Fruit fly (Drosophila melanogaster) whole organism, prepupa: Measurements from ENCODE around the gene CG18649.

Source experiments
- Blimp-1 ChIP-seq: fragments of 200-800 bp; sonication (Bioruptor generic); optimal IDR thresholded peaks from 3 replicates; lab custom pipeline; 2017; ENCODE audit warnings: missing biosample characterization, missing genetic modification characterization, mild to moderate bottlenecking, moderate library complexity, missing genetic modification reagents
- CG10631 ChIP-seq: fragments of 200-800 bp; sonication (Bioruptor generic); optimal IDR thresholded peaks from 2 replicates; lab custom pipeline; 2016; ENCODE audit warnings: missing biosample characterization, missing genetic modification characterization
- CG10669 ChIP-seq: fragments of 200-800 bp; sonication (Bioruptor generic); optimal IDR thresholded peaks from 3 replicates; lab custom pipeline; 2018; ENCODE audit warnings: missing biosample characterization, mild to moderate bottlenecking, missing genetic modification characterization, moderate library complexity
- CG11762 ChIP-seq: fragments of 200-800 bp; sonication (Bioruptor generic); optimal IDR thresholded peaks from 3 replicates; lab custom pipeline; 2016; ENCODE audit warnings: missing biosample characterization, missing genetic modification characterization; ENCODE audit not compliant: insufficient read depth
- CG15336 ChIP-seq: fragments of 200-800 bp; sonication (Bioruptor generic); IDR thresholded peaks from 2 replicates; pipeline ENCODE4 v1.3.6; 2022; ENCODE audit warnings: missing biosample characterization, missing genetic modification characterization
- CG1621 ChIP-seq: fragments of 200-800 bp; sonication (Bioruptor generic); optimal IDR thresholded peaks from 3 replicates; lab custom pipeline; 2018; ENCODE audit warnings: missing biosample characterization, mild to moderate bottlenecking, missing genetic modification characterization
- CG3032 ChIP-seq: fragments of 200-800 bp; optimal IDR thresholded peaks from 2 replicates; lab custom pipeline; 2019; ENCODE audit warnings: missing biosample characterization, mild to moderate bottlenecking, missing genetic modification characterization, moderate library complexity
- CG31627 ChIP-seq: fragments of 200-800 bp; sonication (Bioruptor generic); optimal IDR thresholded peaks from 3 replicates; lab custom pipeline; 2016; ENCODE audit warnings: missing biosample characterization, missing genetic modification characterization
- CG32006 ChIP-seq: fragments of 200-800 bp; sonication (Bioruptor generic); optimal IDR thresholded peaks from 3 replicates; lab custom pipeline; 2017; ENCODE audit warnings: missing biosample characterization, mild to moderate bottlenecking, missing genetic modification characterization
- CG34406 ChIP-seq: fragments of 200-800 bp; sonication (Bioruptor generic); optimal IDR thresholded peaks from 3 replicates; lab custom pipeline; 2016; ENCODE audit warnings: missing biosample characterization, missing genetic modification characterization
- CG3919 ChIP-seq: fragments of 200-800 bp; sonication (Bioruptor generic); optimal IDR thresholded peaks from 3 replicates; lab custom pipeline; 2016; ENCODE audit warnings: missing biosample characterization, missing genetic modification characterization
- CG6276 ChIP-seq: fragments of 200-800 bp; sonication (Bioruptor generic); optimal IDR thresholded peaks from 2 replicates; lab custom pipeline; 2017; ENCODE audit warnings: missing biosample characterization, mild to moderate bottlenecking, missing genetic modification characterization
- CG6808 ChIP-seq: fragments of 200-800 bp; sonication (Bioruptor generic); optimal IDR thresholded peaks from 3 replicates; lab custom pipeline; 2017; ENCODE audit warnings: missing biosample characterization, missing genetic modification characterization, mild to moderate bottlenecking, moderate library complexity, missing genetic modification reagents
- CG6854 ChIP-seq: fragments of 200-800 bp; sonication (Bioruptor generic); optimal IDR thresholded peaks from 2 replicates; lab custom pipeline; 2017; ENCODE audit warnings: missing biosample characterization, mild to moderate bottlenecking, missing genetic modification characterization
- CG7368 ChIP-seq: fragments of 200-800 bp; sonication (Bioruptor generic); optimal IDR thresholded peaks from 3 replicates; lab custom pipeline; 2016; ENCODE audit warnings: missing biosample characterization, missing genetic modification characterization
- CG8632 ChIP-seq: fragments of 200-800 bp; sonication (Bioruptor generic); optimal IDR thresholded peaks from 3 replicates; lab custom pipeline; 2016; ENCODE audit warnings: missing biosample characterization, missing genetic modification characterization
- Eip93F ChIP-seq: fragments of 200-800 bp; sonication (Bioruptor generic); optimal IDR thresholded peaks from 2 replicates; lab custom pipeline; 2016; ENCODE audit warnings: missing biosample characterization, mild to moderate bottlenecking, missing genetic modification characterization
- Gug ChIP-seq: fragments of 200-800 bp; sonication (Bioruptor generic); IDR thresholded peaks from 2 replicates; pipeline ENCODE4 v1.3.6; 2022; ENCODE audit warnings: missing biosample characterization, missing genetic modification characterization
- OdsH ChIP-seq: fragments of 200-800 bp; sonication (Bioruptor generic); optimal IDR thresholded peaks from 3 replicates; lab custom pipeline; 2016; ENCODE audit warnings: missing biosample characterization, missing genetic modification characterization
- Sox14 ChIP-seq: fragments of 200-800 bp; sonication (Bioruptor generic); optimal IDR thresholded peaks from 3 replicates; lab custom pipeline; 2016; ENCODE audit warnings: missing biosample characterization, missing genetic modification characterization
- Sox15 ChIP-seq: fragments of 200-800 bp; sonication (Bioruptor generic); optimal IDR thresholded peaks from 3 replicates; lab custom pipeline; 2016; ENCODE audit warnings: missing biosample characterization, missing genetic modification characterization
- acj6 ChIP-seq: fragments of 200-800 bp; sonication (Bioruptor generic); optimal IDR thresholded peaks from 3 replicates; lab custom pipeline; 2016; ENCODE audit warnings: missing biosample characterization, missing genetic modification characterization
- cyc ChIP-seq: fragments of 200-800 bp; sonication (Bioruptor generic); optimal IDR thresholded peaks from 3 replicates; lab custom pipeline; 2016; ENCODE audit warnings: missing biosample characterization, missing genetic modification characterization
- dac ChIP-seq: fragments of 200-800 bp; sonication (Bioruptor generic); optimal IDR thresholded peaks from 2 replicates; lab custom pipeline; 2017; ENCODE audit warnings: missing biosample characterization, mild to moderate bottlenecking, missing genetic modification characterization
- dsx ChIP-seq: fragments of 200-800 bp; optimal IDR thresholded peaks from 3 replicates; lab custom pipeline; 2019; ENCODE audit warnings: missing biosample characterization, mild to moderate bottlenecking, missing genetic modification characterization, moderate library complexity; ENCODE audit not compliant: poor library complexity, severe bottlenecking
- eg ChIP-seq: fragments of 200-800 bp; sonication (Bioruptor generic); IDR thresholded peaks from 3 replicates; pipeline ENCODE4 v1.3.6; 2022; ENCODE audit warnings: missing biosample characterization, missing genetic modification characterization
- esn ChIP-seq: fragments of 200-800 bp; sonication (Bioruptor generic); optimal IDR thresholded peaks from 2 replicates; lab custom pipeline; 2016; ENCODE audit warnings: missing biosample characterization, mild to moderate bottlenecking, missing genetic modification characterization, moderate library complexity
- fd59A ChIP-seq: fragments of 200-800 bp; sonication (Bioruptor generic); optimal IDR thresholded peaks from 2 replicates; lab custom pipeline; 2017; ENCODE audit warnings: missing biosample characterization, mild to moderate bottlenecking, missing genetic modification characterization, missing genetic modification reagents
- fd85E ChIP-seq: fragments of 200-800 bp; sonication (Bioruptor generic); optimal IDR thresholded peaks from 3 replicates; lab custom pipeline; 2016; ENCODE audit warnings: missing biosample characterization, missing genetic modification characterization
- net ChIP-seq: fragments of 200-800 bp; sonication (Bioruptor generic); optimal IDR thresholded peaks from 3 replicates; lab custom pipeline; 2016; ENCODE audit warnings: missing biosample characterization, missing genetic modification characterization
- svp ChIP-seq: fragments of 200-800 bp; sonication (Bioruptor generic); peaks from one replicate; lab custom pipeline; 2016; ENCODE audit warnings: missing biosample characterization, missing genetic modification characterization
- topi ChIP-seq: fragments of 200-800 bp; sonication (Bioruptor generic); optimal IDR thresholded peaks from 3 replicates; lab custom pipeline; 2016; ENCODE audit warnings: missing biosample characterization, missing genetic modification characterization

CG18649 gene

DNA sequence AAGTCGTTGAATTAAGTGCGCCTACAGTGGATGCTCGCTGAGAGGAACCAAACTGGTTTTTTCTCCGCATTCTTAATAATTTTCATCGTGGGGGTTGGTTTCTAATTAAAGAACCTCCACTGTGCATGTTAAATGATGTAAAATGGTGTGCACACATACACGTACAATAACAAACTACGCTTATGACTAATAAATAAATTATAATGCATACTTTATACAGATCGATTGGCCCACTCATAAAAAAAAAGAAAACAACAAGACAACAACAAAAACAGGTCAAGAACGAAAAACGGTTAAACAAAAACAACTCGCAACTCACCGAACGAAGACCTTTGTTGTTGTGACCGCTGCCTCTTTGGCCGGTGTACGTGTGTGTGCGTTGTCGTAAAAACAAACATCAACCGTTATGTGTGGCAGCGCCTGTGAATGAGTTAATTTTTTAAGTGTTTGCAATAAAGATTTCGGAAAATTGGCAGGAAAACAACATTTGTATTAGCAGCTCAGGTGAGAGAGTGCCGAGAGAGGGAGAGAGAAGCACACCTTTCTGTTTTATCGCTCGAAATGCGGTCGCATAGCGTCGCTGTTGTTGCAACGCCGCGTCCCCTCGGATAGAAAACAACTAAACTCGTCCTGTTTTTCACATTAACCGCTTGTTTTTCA is 40.1 kb upstream of the CG18649 start (continued):
- TF ChIP-seq Sox14 (GFP tag; lab: Kevin White, UChicago) (peak; percentile 17), CG34406 (GFP tag; lab: Kevin White, UChicago) (peak; percentile 15), Blimp-1 (GFP tag; lab: Kevin White, UChicago) (no peak)

- TF ChIP-seq cyc (GFP tag; lab: Kevin White, UChicago): no peak
- TF ChIP-seq CG34406 (GFP tag; lab: Kevin White, UChicago): no peak
- TF ChIP-seq eg: no peak
- TF ChIP-seq CG6808 (GFP tag; lab: Kevin White, UChicago): no peak
- no peak for TF ChIP-seq topi (GFP tag; lab: Kevin White, UChicago)
- no peak for TF ChIP-seq dac (GFP tag; lab: Kevin White, UChicago)
- TF ChIP-seq CG3032 (tag; lab: Kevin White, UChicago): no peak
- TF ChIP-seq CG32006: no peak
Measured at dm6 chr3L:15089887-15090679, 36.1 kb upstream of the CG18649 start.

dm6 chr3L:15089083-15089704 is 35.3 kb upstream of the CG18649 start:
- TF ChIP-seq acj6 (GFP tag; lab: Kevin White, UChicago) (no peak), OdsH (GFP tag; lab: Kevin White, UChicago) (no peak), dac (GFP tag; lab: Kevin White, UChicago) (no peak), esn (GFP tag; lab: Kevin White, UChicago) (no peak), CG10669 (GFP tag; lab: Kevin White, UChicago) (no peak), fd59A (no peak), CG7368 (no peak), CG3919 (GFP tag; lab: Kevin White, UChicago) (no peak), CG8632 (GFP tag; lab: Kevin White, UChicago) (no peak), Sox14 (GFP tag; lab: Kevin White, UChicago) (no peak), Blimp-1 (GFP tag; lab: Kevin White, UChicago) (no peak)
- TF ChIP-seq, all 60 proteins: peak for 0

dm6 chr3L:15088285-15088684 is 34.4 kb upstream of the CG18649 start:
- no peak for TF ChIP-seq CG3919 (GFP tag; lab: Kevin White, UChicago)
- no peak for TF ChIP-seq CG10631 (GFP tag; lab: Kevin White, UChicago)
- no peak for TF ChIP-seq CG1621
- no peak for TF ChIP-seq Gug
- no peak for TF ChIP-seq dsx
- no peak for TF ChIP-seq fd85E (GFP tag; lab: Kevin White, UChicago)
- TF ChIP-seq svp (GFP tag; lab: Kevin White, UChicago): peak; percentile 95
- TF ChIP-seq Sox15: no peak
- TF ChIP-seq eg: no peak
- no peak for TF ChIP-seq net (GFP tag; lab: Kevin White, UChicago)
- TF ChIP-seq CG6276 (GFP tag; lab: Kevin White, UChicago): peak; percentile 5
- no peak for TF ChIP-seq CG11762 (GFP tag; lab: Kevin White, UChicago)
- TF ChIP-seq CG8632 (GFP tag; lab: Kevin White, UChicago): no peak
- no peak for TF ChIP-seq CG31627 (GFP tag; lab: Kevin White, UChicago)
- TF ChIP-seq Eip93F (GFP tag; lab: Kevin White, UChicago): no peak
- peak; percentile 17; the same call in 1 of the 2 replicates for TF ChIP-seq CG15336 (GFP tag; lab: Robert Waterston, UW)
- no peak for TF ChIP-seq CG6854 (GFP tag; lab: Kevin White, UChicago)
- no peak for TF ChIP-seq CG6808 (GFP tag; lab: Kevin White, UChicago)
- TF ChIP-seq CG3032 (tag; lab: Kevin White, UChicago): no peak
- no peak for TF ChIP-seq CG32006
